Fruit fly (Drosophila melanogaster): ENCODE measurements around the gene SCaMC.

- no peak for TF ChIP-seq dac (GFP tag; optimal IDR thresholded peaks at IDR 0.05)
- TF ChIP-seq CG32006 (GFP tag; optimal IDR thresholded peaks at IDR 0.05) = peak; percentile 71
- peak; percentile 20 for TF ChIP-seq CG6276 (GFP tag; optimal IDR thresholded peaks at IDR 0.05)
- TF ChIP-seq CG9139 (GFP tag; optimal IDR thresholded peaks at IDR 0.05) = peak; percentile 36
- no peak for TF ChIP-seq CG16779 (tag; optimal IDR thresholded peaks at IDR 0.05)
- TF ChIP-seq OdsH (GFP tag; optimal IDR thresholded peaks at IDR 0.05) = peak; percentile 63
- TF ChIP-seq esn (GFP tag; optimal IDR thresholded peaks at IDR 0.05) = peak; percentile 70
- TF ChIP-seq CG8119 (GFP tag; IDR thresholded peaks at IDR 0.05) = peak; percentile 27; the same call in 1 of the 3 replicates
- no peak for TF ChIP-seq CG6854 (GFP tag; optimal IDR thresholded peaks at IDR 0.05)
- TF ChIP-seq CG3919 (GFP tag; optimal IDR thresholded peaks at IDR 0.05) = peak; percentile 79
- peak; percentile 34 for TF ChIP-seq CG6792 (GFP tag; optimal IDR thresholded peaks at IDR 0.05)
- no peak for TF ChIP-seq Gug (GFP tag; IDR thresholded peaks at IDR 0.05)
- peak; percentile 48 for TF ChIP-seq Eip75B (GFP tag; optimal IDR thresholded peaks at IDR 0.05)
Measured at dm6 chr3L:12456916-12457662, 42.4 kb upstream of the SCaMC start.

Data from whole organism, prepupa.